Worm (Caenorhabditis elegans) whole organism, early embryonic: ENCODE measurements around the gene srw-69.

Source experiments
- B0310.2 ChIP-seq: sonication (generic microtip); optimal IDR thresholded peaks from 2 replicates; lab custom pipeline; 2016; ENCODE audit warnings: mild to moderate bottlenecking, missing genetic modification characterization, missing compliant biosample characterization
- F13C5.2 ChIP-seq: sonication (generic microtip); optimal IDR thresholded peaks from 2 replicates; lab custom pipeline; 2017; ENCODE audit warnings: mild to moderate bottlenecking, missing genetic modification characterization, inconsistent platforms, missing compliant biosample characterization
- aly-1 ChIP-seq: sonication (generic microtip); optimal IDR thresholded peaks from 2 replicates; lab custom pipeline; 2016; ENCODE audit warnings: missing genetic modification characterization, missing compliant biosample characterization
- ama-1 ChIP-seq: fragments of 150-350 bp; optimal IDR thresholded peaks from 2 replicates; lab custom pipeline; 2014
- ceh-13 ChIP-seq: fragments of 200-800 bp; sonication (Bioruptor generic); optimal IDR thresholded peaks from 2 replicates; lab custom pipeline; 2018; ENCODE audit warnings: mild to moderate bottlenecking, missing genetic modification characterization, missing compliant biosample characterization
- ceh-36 ChIP-seq: sonication (generic microtip); optimal IDR thresholded peaks from 2 replicates; lab custom pipeline; 2016; ENCODE audit warnings: missing genetic modification characterization, inconsistent platforms, missing compliant biosample characterization
- ets-7 ChIP-seq: sonication (generic microtip); optimal IDR thresholded peaks from 2 replicates; lab custom pipeline; 2016; ENCODE audit warnings: missing genotype, missing genetic modification characterization, missing compliant biosample characterization
- flt-1 ChIP-seq: fragments of 200-800 bp; sonication (Bioruptor generic); IDR thresholded peaks from 2 replicates; pipeline ENCODE4 v1.3.6; 2022; ENCODE audit warnings: missing genetic modification characterization, missing compliant biosample characterization
- hmbx-1 ChIP-seq: sonication (generic microtip); optimal IDR thresholded peaks from 2 replicates; lab custom pipeline; 2016; ENCODE audit warnings: mild to moderate bottlenecking, missing genetic modification characterization, missing compliant biosample characterization
- hmg-4 ChIP-seq: fragments of 200-800 bp; sonication (Bioruptor generic); optimal IDR thresholded peaks from 2 replicates; lab custom pipeline; 2018; ENCODE audit warnings: mild to moderate bottlenecking, missing genetic modification characterization, missing compliant biosample characterization
- hnd-1 ChIP-seq: sonication (generic microtip); optimal IDR thresholded peaks from 2 replicates; lab custom pipeline; 2016; ENCODE audit warnings: missing genetic modification characterization, missing compliant biosample characterization
- pes-1 ChIP-seq: fragments of 200-800 bp; sonication (Bioruptor generic); IDR thresholded peaks from 2 replicates; pipeline ENCODE4 v1.3.6; 2022; ENCODE audit warnings: missing genetic modification reagents, missing genetic modification characterization, missing compliant biosample characterization
- scrt-1 ChIP-seq: fragments of 200-800 bp; sonication (Bioruptor generic); IDR thresholded peaks from 2 replicates; pipeline ENCODE4 v1.3.6; 2022; ENCODE audit warnings: missing genetic modification characterization, missing compliant biosample characterization
- sea-1 ChIP-seq: fragments of 200-800 bp; sonication (Bioruptor generic); conservative IDR thresholded peaks from 2 replicates; pipeline ENCODE4 v1.3.6; 2022; ENCODE audit warnings: missing genetic modification characterization, missing compliant biosample characterization
- tbx-11 ChIP-seq: fragments of 200-800 bp; sonication (Bioruptor generic); IDR thresholded peaks from 2 replicates; pipeline ENCODE4 v1.3.6; 2022; ENCODE audit warnings: missing genetic modification characterization, missing compliant biosample characterization
- tbx-37 ChIP-seq: fragments of 200-800 bp; sonication (Bioruptor generic); conservative IDR thresholded peaks from 2 replicates; pipeline ENCODE4 v1.3.6; 2022; ENCODE audit warnings: missing genetic modification reagents, missing genetic modification characterization, missing compliant biosample characterization
- tra-4 ChIP-seq: sonication (generic microtip); optimal IDR thresholded peaks from 2 replicates; lab custom pipeline; 2017; ENCODE audit warnings: missing genetic modification characterization, missing compliant biosample characterization

srw-69 gene

DNA sequence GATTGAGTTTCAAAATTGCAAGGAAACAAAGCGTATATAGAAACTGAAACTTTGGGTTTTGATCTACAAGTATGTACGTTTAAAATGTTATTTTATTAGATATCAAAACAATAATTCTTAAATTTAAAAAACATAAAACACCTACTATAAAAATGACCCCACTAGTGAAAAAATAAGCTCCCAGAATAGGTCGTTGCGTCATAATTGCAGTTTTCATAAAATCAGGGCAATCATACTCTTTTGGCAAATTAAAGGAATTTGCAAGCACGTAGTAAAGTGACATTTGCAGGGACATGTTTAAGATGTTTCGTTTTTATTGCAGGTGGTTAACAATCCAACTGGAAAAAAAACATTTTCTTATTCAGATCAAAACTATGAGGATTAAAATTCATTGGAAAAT is 20.3 kb downstream of the srw-69 start, which contains the start of gene srt-6:
Gene srt-6, minus strand, starts transcription at position 295 of the 400 bp plus-strand sequence.
- no peak for TF ChIP-seq ceh-13
- no peak for TF ChIP-seq hnd-1 (tag; lab: Kevin White, UChicago)
- no peak for TF ChIP-seq pes-1

DNA sequence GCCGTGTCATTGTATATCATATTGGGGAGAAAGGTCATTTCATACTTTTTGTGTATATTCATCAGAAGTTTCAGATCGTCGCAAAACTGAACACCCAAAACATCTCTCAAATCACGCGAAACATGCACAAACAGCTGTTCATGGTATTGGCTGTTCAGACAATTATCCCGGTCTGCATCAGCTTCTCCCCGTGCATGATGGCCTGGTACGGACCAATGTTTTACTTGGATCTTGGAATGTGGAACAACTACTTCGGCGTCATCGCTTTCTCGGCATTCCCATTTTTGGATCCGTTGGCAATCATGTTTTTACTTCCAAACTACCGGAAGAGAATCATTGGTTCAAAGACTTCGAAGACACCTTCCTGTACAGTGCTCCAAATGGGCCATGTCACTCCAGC is 25.3 kb downstream of the srw-69 start:
- TF ChIP-seq hmbx-1: no peak
- no peak for TF ChIP-seq hnd-1 (tag; lab: Kevin White, UChicago)
- no peak for TF ChIP-seq aly-1 (tag; lab: Kevin White, UChicago)
- TF ChIP-seq pes-1: no peak
- no peak for TF ChIP-seq tbx-37 (GFP tag; lab: Robert Waterston, UW)
- TF ChIP-seq ets-7 (tag; lab: Kevin White, UChicago): no peak
- TF ChIP-seq ama-1 (lab: Kevin White, UChicago): no peak
- no peak for TF ChIP-seq flt-1
- no peak for TF ChIP-seq hmg-4 (GFP tag; lab: Kevin White, UChicago)
- TF ChIP-seq scrt-1 (GFP tag; lab: Robert Waterston, UW): no peak
- TF ChIP-seq F13C5.2 (tag; lab: Kevin White, UChicago): no peak

DNA sequence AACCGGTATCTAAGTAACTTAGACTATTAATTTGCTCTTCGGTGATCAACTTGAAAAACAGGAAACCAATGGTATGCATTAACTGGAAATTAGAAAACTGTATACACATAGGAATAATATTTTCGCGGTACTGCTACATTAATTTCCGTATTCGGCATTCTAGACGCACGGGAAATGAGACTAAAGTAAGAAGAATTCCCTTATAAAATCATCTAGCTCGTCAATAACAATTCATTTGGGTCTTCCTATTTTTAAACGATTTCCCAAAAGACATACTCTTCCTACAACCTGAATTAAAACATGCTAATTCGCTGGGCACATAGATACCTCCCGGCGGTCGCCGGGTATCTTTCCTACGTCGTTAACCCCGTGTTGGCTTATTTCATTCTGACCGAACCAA is 26.4 kb downstream of the srw-69 start, which contains the start of gene srj-13:
Gene srj-13, plus strand, starts transcription at position 301 of the 400 bp plus-strand sequence.
- TF ChIP-seq aly-1 (tag; lab: Kevin White, UChicago): no peak
- TF ChIP-seq tbx-37 (GFP tag; lab: Robert Waterston, UW): no peak
- no peak for TF ChIP-seq hmg-4 (GFP tag; lab: Kevin White, UChicago)
- TF ChIP-seq hnd-1 (tag; lab: Kevin White, UChicago): no peak
- TF ChIP-seq tbx-11: no peak
- no peak for TF ChIP-seq ceh-13
- no peak for TF ChIP-seq flt-1
- no peak for TF ChIP-seq tra-4 (tag; lab: Kevin White, UChicago)
- TF ChIP-seq ceh-36 (tag; lab: Kevin White, UChicago): no peak
- TF ChIP-seq ets-7 (tag; lab: Kevin White, UChicago): no peak
- no peak for TF ChIP-seq hmbx-1
- no peak for TF ChIP-seq B0310.2
- TF ChIP-seq scrt-1 (GFP tag; lab: Robert Waterston, UW): no peak
- TF ChIP-seq pes-1: no peak

DNA sequence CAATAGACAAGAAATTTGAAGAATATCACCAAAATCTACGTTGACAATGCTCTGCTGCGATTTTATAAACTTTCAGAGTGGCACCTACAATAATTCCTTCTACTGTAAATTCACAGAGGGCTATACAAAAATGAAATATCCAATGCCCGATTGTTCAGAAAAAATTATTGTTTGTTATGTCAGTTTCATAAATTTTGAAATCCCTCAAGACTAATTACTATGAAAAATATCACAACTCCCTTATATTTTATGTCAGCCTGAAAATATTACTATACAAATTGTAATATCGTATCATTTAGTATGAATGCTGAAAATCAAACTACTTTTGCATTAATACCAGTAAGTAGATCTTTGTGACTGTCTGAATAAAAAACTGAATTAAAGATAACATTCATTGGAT is 28.2 kb downstream of the srw-69 start, which contains the start of gene srx-60:
Gene srx-60, plus strand, starts transcription at position 301 of the 400 bp plus-strand sequence.
- no peak for TF ChIP-seq hmbx-1
- TF ChIP-seq pes-1: no peak
- TF ChIP-seq hnd-1 (tag; lab: Kevin White, UChicago): no peak
- TF ChIP-seq flt-1: no peak
- no peak for TF ChIP-seq hmg-4 (GFP tag; lab: Kevin White, UChicago)
- TF ChIP-seq tra-4 (tag; lab: Kevin White, UChicago): no peak
- no peak for TF ChIP-seq tbx-37 (GFP tag; lab: Robert Waterston, UW)
- no peak for TF ChIP-seq ceh-13
- TF ChIP-seq aly-1 (tag; lab: Kevin White, UChicago): no peak
- no peak for TF ChIP-seq ets-7 (tag; lab: Kevin White, UChicago)
- no peak for TF ChIP-seq tbx-11
- no peak for TF ChIP-seq ama-1 (lab: Kevin White, UChicago)
- TF ChIP-seq scrt-1 (GFP tag; lab: Robert Waterston, UW): no peak
- no peak for TF ChIP-seq sea-1 (GFP tag; lab: Robert Waterston, UW)
- no peak for TF ChIP-seq ceh-36 (tag; lab: Kevin White, UChicago)
- no peak for TF ChIP-seq B0310.2
- no peak for TF ChIP-seq F13C5.2 (tag; lab: Kevin White, UChicago)

DNA sequence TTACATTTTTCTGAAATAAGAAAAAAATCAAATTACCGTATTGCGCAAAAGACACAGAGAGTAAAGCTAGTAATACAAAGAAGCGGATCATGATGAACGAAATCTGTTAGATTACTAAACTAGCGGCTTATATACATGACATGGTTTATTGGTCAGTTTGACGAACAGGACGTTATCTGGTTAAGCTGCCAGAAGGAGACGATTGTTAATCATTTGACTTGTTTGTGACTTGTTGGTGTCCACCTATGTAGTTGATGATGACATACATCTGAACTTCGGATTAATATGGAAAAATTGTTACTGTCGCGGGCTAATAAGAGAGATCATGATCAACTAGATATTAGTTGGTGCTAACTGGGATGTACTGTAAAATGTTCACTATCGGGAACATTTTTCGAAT is 28.7 kb downstream of the srw-69 start, which contains the start of gene cnc-9:
Gene cnc-9, minus strand, starts transcription at position 101 of the 400 bp plus-strand sequence.
- TF ChIP-seq tbx-37 (GFP tag; lab: Robert Waterston, UW) (no peak), aly-1 (tag; lab: Kevin White, UChicago) (no peak), tbx-11 (no peak), ama-1 (lab: Kevin White, UChicago) (no peak), B0310.2 (no peak), scrt-1 (GFP tag; lab: Robert Waterston, UW) (no peak), pes-1 (no peak), sea-1 (GFP tag; lab: Robert Waterston, UW) (no peak), tra-4 (tag; lab: Kevin White, UChicago) (no peak), ets-7 (tag; lab: Kevin White, UChicago) (no peak), ceh-13 (no peak), hnd-1 (tag; lab: Kevin White, UChicago) (no peak), ceh-36 (tag; lab: Kevin White, UChicago) (no peak), flt-1 (no peak), F13C5.2 (tag; lab: Kevin White, UChicago) (no peak), hmbx-1 (no peak), hmg-4 (GFP tag; lab: Kevin White, UChicago) (no peak)

DNA sequence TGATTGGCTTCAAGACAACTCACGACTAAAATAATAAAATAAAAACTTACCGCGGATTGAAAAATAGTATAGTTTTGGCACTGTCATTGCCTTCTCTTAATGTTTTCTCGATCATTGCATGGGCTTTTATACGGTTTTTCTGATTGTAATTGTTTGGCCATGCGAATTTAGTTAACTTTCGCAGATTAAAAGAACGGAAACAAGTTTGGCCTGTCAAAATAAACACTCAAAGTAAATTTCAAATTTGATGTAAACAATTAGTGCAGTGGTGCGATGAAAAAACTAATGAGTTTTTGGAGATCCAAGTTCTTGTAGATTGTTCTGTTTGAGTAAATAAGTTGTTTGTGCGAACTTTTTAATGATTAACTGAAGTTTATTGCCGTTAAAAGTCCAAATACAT is 29.6 kb downstream of the srw-69 start, which contains the start of gene gst-41:
Gene gst-41, minus strand, starts transcription at position 101 of the 400 bp plus-strand sequence.
- no peak for TF ChIP-seq flt-1
- no peak for TF ChIP-seq ama-1 (lab: Kevin White, UChicago)
- no peak for TF ChIP-seq B0310.2
- TF ChIP-seq tbx-37 (GFP tag; lab: Robert Waterston, UW): no peak
- TF ChIP-seq scrt-1 (GFP tag; lab: Robert Waterston, UW): no peak
- TF ChIP-seq aly-1 (tag; lab: Kevin White, UChicago): no peak
- no peak for TF ChIP-seq hmbx-1
- no peak for TF ChIP-seq sea-1 (GFP tag; lab: Robert Waterston, UW)
- TF ChIP-seq hnd-1 (tag; lab: Kevin White, UChicago): no peak
- no peak for TF ChIP-seq pes-1
- no peak for TF ChIP-seq ceh-36 (tag; lab: Kevin White, UChicago)
- TF ChIP-seq F13C5.2 (tag; lab: Kevin White, UChicago): no peak
- TF ChIP-seq ets-7 (tag; lab: Kevin White, UChicago): no peak
- TF ChIP-seq ceh-13: no peak
- TF ChIP-seq tra-4 (tag; lab: Kevin White, UChicago): no peak
- no peak for TF ChIP-seq tbx-11

DNA sequence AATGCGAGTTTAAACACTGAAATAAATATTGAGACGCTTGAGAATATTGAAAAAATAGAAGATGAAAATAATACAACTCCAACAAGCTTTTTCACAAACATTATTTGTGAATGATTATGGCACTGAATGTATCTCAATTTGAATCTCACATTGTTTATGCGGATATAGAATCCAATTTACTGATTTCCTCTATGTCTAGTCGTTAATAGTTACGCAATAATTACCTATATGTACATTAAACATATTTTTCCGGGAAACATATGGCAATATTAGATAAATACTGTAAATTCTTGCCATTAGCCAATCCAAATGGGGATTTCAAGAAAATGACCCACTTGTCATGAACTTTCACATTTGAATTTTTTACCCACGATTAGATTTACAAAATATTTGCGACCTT is 33.4 kb downstream of the srw-69 start, which contains the start of gene srx-9:
Gene srx-9, minus strand, starts transcription at position 101 of the 400 bp plus-strand sequence.
- no peak for TF ChIP-seq tbx-37 (GFP tag; lab: Robert Waterston, UW)
- TF ChIP-seq ets-7 (tag; lab: Kevin White, UChicago): no peak
- TF ChIP-seq hmbx-1: no peak
- TF ChIP-seq ama-1 (lab: Kevin White, UChicago): no peak
- TF ChIP-seq sea-1 (GFP tag; lab: Robert Waterston, UW): no peak
- TF ChIP-seq hmg-4 (GFP tag; lab: Kevin White, UChicago): no peak
- TF ChIP-seq flt-1: no peak
- TF ChIP-seq hnd-1 (tag; lab: Kevin White, UChicago): no peak
- TF ChIP-seq scrt-1 (GFP tag; lab: Robert Waterston, UW): no peak
- TF ChIP-seq tbx-11: no peak
- no peak for TF ChIP-seq ceh-13
- TF ChIP-seq B0310.2: no peak
- TF ChIP-seq pes-1: no peak
- no peak for TF ChIP-seq ceh-36 (tag; lab: Kevin White, UChicago)
- TF ChIP-seq F13C5.2 (tag; lab: Kevin White, UChicago): no peak
